Fruit fly (Drosophila melanogaster): ENCODE measurements around the gene CG7606.

The CG7606 gene

dm6 chr3R:17557487-17557886 lies 38.8 kb upstream of the CG7606 start:
- TF ChIP-seq Deaf1 (tag; optimal IDR thresholded peaks at IDR 0.05) (peak; percentile 6), otp (GFP tag; IDR thresholded peaks at IDR 0.05) (no peak), luna (GFP tag; optimal IDR thresholded peaks at IDR 0.05) (no peak), toy (GFP tag; IDR thresholded peaks at IDR 0.05) (no peak), CG14965 (GFP tag; optimal IDR thresholded peaks at IDR 0.05; ENCODE audit: borderline replicate concordance) (no peak), HLH3B (GFP tag; IDR thresholded peaks at IDR 0.05) (no peak), eve (GFP tag; optimal IDR thresholded peaks at IDR 0.05) (no peak), Mrtf (GFP tag; IDR thresholded peaks at IDR 0.05) (no peak), her (GFP tag; optimal IDR thresholded peaks at IDR 0.05) (no peak), slou (GFP tag; optimal IDR thresholded peaks at IDR 0.05) (no peak), ase (GFP tag; IDR thresholded peaks at IDR 0.05) (no peak), pzg (GFP tag; optimal IDR thresholded peaks at IDR 0.05) (no peak), CG34376 (GFP tag; optimal IDR thresholded peaks at IDR 0.05) (no peak), CG6854 (GFP tag; optimal IDR thresholded peaks at IDR 0.05) (no peak), CG4730 (GFP tag; IDR thresholded peaks at IDR 0.05) (no peak), CG1647 (GFP tag; optimal IDR thresholded peaks at IDR 0.05) (no peak), pb (GFP tag; optimal IDR thresholded peaks at IDR 0.05) (no peak), CG9437 (GFP tag; optimal IDR thresholded peaks at IDR 0.05) (no peak), seq (GFP tag; IDR thresholded peaks at IDR 0.05) (peak; percentile 60; the same call in 1 of the 2 replicates), CG1832 (GFP tag; optimal IDR thresholded peaks at IDR 0.05) (peak; percentile 58), Nf-YA (GFP tag; IDR thresholded peaks at IDR 0.05) (no peak), jing (GFP tag; optimal IDR thresholded peaks at IDR 0.05) (no peak), maf-S (GFP tag; optimal IDR thresholded peaks at IDR 0.05) (no peak), CG7928 (GFP tag; optimal IDR thresholded peaks at IDR 0.05) (no peak), tup (GFP tag; optimal IDR thresholded peaks at IDR 0.05) (no peak), ttk (GFP tag; IDR thresholded peaks at IDR 0.05) (no peak), PHDP (tag; optimal IDR thresholded peaks at IDR 0.05) (no peak), CG6813 (GFP tag; optimal IDR thresholded peaks at IDR 0.05) (no peak), Trl (optimal IDR thresholded peaks at IDR 0.05) (peak; percentile 85 to 86), Trl (GFP tag; optimal IDR thresholded peaks at IDR 0.05) (no peak), cwo (GFP tag; optimal IDR thresholded peaks at IDR 0.05) (no peak), cas (GFP tag; IDR thresholded peaks at IDR 0.05) (no peak), CG11695 (GFP tag; IDR thresholded peaks at IDR 0.05) (no peak), Blimp-1 (GFP tag; optimal IDR thresholded peaks at IDR 0.05) (peak; percentile 35), Atf6 (GFP tag; IDR thresholded peaks at IDR 0.05) (no peak), Dek (tag; optimal IDR thresholded peaks at IDR 0.05) (no peak), fd96Cb (tag; optimal IDR thresholded peaks at IDR 0.05) (no peak), CG3163 (GFP tag; optimal IDR thresholded peaks at IDR 0.05) (no peak), NC2α (GFP tag; optimal IDR thresholded peaks at IDR 0.05) (no peak), CG10431 (GFP tag; optimal IDR thresholded peaks at IDR 0.05) (no peak), zfh1 (GFP tag; IDR thresholded peaks at IDR 0.05) (no peak), CG4328 (GFP tag; optimal IDR thresholded peaks at IDR 0.05) (no peak), tap (tag; optimal IDR thresholded peaks at IDR 0.05) (no peak), croc (GFP tag; conservative IDR thresholded peaks at IDR 0.05) (no peak), fd3F (GFP tag; optimal IDR thresholded peaks at IDR 0.05) (no peak), crol (GFP tag; IDR thresholded peaks at IDR 0.05) (0 out of 2 replicates have a peak, but pooled peaks have one; percentile 2), HHEX (GFP tag; optimal IDR thresholded peaks at IDR 0.05) (no peak), ara (GFP tag; IDR thresholded peaks at IDR 0.05) (no peak), CG5245 (GFP tag; optimal IDR thresholded peaks at IDR 0.05) (no peak), ken (GFP tag; IDR thresholded peaks at IDR 0.05) (no peak), bbx (GFP tag; IDR thresholded peaks at IDR 0.05; ENCODE audit: partially characterized antibody) (no peak), CG12071 (GFP tag; optimal IDR thresholded peaks at IDR 0.05) (no peak), run (tag; optimal IDR thresholded peaks at IDR 0.05) (no peak)
